Worm (Caenorhabditis elegans): ENCODE results near the gene ZK470.1.

ZK470.1 gene

DNA sequence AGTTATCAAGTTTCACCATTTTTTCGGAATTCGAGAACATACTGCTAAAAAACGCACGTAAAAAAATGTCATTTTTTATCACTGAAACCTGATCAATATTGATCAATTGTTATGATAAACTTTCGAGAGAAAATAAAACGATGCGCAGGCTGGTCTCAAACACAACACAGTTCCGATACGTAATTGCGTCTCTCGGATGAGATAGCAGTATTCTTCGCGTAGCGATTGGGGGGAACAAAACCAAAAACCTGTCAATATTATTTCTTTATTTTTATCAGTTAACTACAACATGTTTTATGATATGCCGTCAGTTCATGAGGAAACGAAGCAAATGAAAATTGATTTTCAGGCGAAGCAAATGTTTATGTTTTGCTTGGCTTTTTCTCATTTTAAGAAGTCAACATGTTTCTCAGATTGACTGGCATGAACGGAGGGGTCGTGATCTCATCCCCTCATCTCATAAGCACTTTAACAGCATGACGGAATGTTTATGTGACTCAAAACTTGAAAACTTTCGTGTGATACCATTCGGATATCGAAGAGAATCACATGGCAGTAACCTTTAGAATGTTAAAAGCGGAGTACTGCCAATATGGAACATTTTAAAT, 52.1 kb downstream of the ZK470.1 start (continued):
- TF ChIP-seq D1046.2 (GFP tag; IDR thresholded peaks at IDR 0.05) (no peak), unc-39 (tag; optimal IDR thresholded peaks at IDR 0.05) (no peak), lin-38 (GFP tag; IDR thresholded peaks at IDR 0.05) (no peak), vab-7 (GFP tag; IDR thresholded peaks at IDR 0.05) (no peak), Y48G9A.11 (GFP tag; IDR thresholded peaks at IDR 0.05) (no peak), fos-1 (tag; optimal IDR thresholded peaks at IDR 0.05) (no peak), php-3 (GFP tag; IDR thresholded peaks at IDR 0.05) (peak; percentile 66), ceh-82 (tag; optimal IDR thresholded peaks at IDR 0.05) (no peak), mes-2 (tag; optimal IDR thresholded peaks at IDR 0.05; ENCODE audit: poor library complexity, severe bottlenecking) (no peak), ztf-11 (tag; optimal IDR thresholded peaks at IDR 0.05) (no peak), gei-8 (GFP tag; optimal IDR thresholded peaks at IDR 0.05) (no peak), daf-8 (GFP tag; IDR thresholded peaks at IDR 0.05) (no peak), lin-39 (tag; optimal IDR thresholded peaks at IDR 0.05) (no peak), cey-2 (tag; optimal IDR thresholded peaks at IDR 0.05; ENCODE audit: borderline replicate concordance, insufficient read depth) (no peak), hlh-30 (tag; optimal IDR thresholded peaks at IDR 0.05; ENCODE audit: insufficient read depth) (peak; percentile 9), Y75B8A.6 (GFP tag; IDR thresholded peaks at IDR 0.05) (no peak), attf-4 (tag; optimal IDR thresholded peaks at IDR 0.05) (no peak), ZK546.5 (tag; optimal IDR thresholded peaks at IDR 0.05) (no peak), aly-2 (tag; optimal IDR thresholded peaks at IDR 0.05) (no peak), zip-2 (tag; optimal IDR thresholded peaks at IDR 0.05) (no peak), duxl-1 (tag; optimal IDR thresholded peaks at IDR 0.05; ENCODE audit: poor library complexity) (no peak), lin-1 (GFP tag; IDR thresholded peaks at IDR 0.05) (no peak), madf-5 (GFP tag; IDR thresholded peaks at IDR 0.05) (no peak), pqm-1 (tag; optimal IDR thresholded peaks at IDR 0.05) (peak; percentile 55), unc-62 (GFP tag; optimal IDR thresholded peaks at IDR 0.05 in 1 of 2) (peak in 1 of 2 experiments; percentile 37), unc-62 (tag; optimal IDR thresholded peaks at IDR 0.05) (no peak), ceh-20 (GFP tag; IDR thresholded peaks at IDR 0.05) (no peak), zag-1 (tag; optimal IDR thresholded peaks at IDR 0.05) (no peak), dmd-8 (GFP tag; IDR thresholded peaks at IDR 0.05) (no peak), lin-29 (GFP tag; IDR thresholded peaks at IDR 0.05) (no peak), Y5F2A.4 (GFP tag; optimal IDR thresholded peaks at IDR 0.05) (no peak), hmg-1.1 (GFP tag; IDR thresholded peaks at IDR 0.05) (no peak), ctbp-1 (GFP tag; IDR thresholded peaks at IDR 0.05) (no peak), nhr-77 (tag; optimal IDR thresholded peaks at IDR 0.05) (peak; percentile 16), zfp-2 (tag; optimal IDR thresholded peaks at IDR 0.05) (no peak), snpc-1.2 (GFP tag; IDR thresholded peaks at IDR 0.05) (no peak), hif-1 (tag; optimal IDR thresholded peaks at IDR 0.05) (no peak), daf-19 (GFP tag; conservative IDR thresholded peaks at IDR 0.05) (no peak), Y105C5A.15 (GFP tag; IDR thresholded peaks at IDR 0.05) (no peak), T20F7.1 (GFP tag; optimal IDR thresholded peaks at IDR 0.05) (no peak), nhr-41 (GFP tag; IDR thresholded peaks at IDR 0.05) (no peak), hlh-11 (tag; optimal IDR thresholded peaks at IDR 0.05) (peak; percentile 78), rbr-2 (tag; optimal IDR thresholded peaks at IDR 0.05) (no peak), mdt-29 (GFP tag; IDR thresholded peaks at IDR 0.05) (no peak), ces-1 (GFP tag; optimal IDR thresholded peaks at IDR 0.05) (no peak), dmd-9 (GFP tag; IDR thresholded peaks at IDR 0.05) (no peak), ceh-32 (tag; optimal IDR thresholded peaks at IDR 0.05; ENCODE audit: poor library complexity) (no peak), ZK337.2 (GFP tag; IDR thresholded peaks at IDR 0.05) (no peak), nhr-48 (tag; optimal IDR thresholded peaks at IDR 0.05) (peak; percentile 48), mxl-2 (GFP tag; conservative IDR thresholded peaks at IDR 0.05) (no peak), mep-1 (tag; optimal IDR thresholded peaks at IDR 0.05) (peak; percentile 44)
